Fruit fly (Drosophila melanogaster) whole organism, embryonic: ENCODE results near the gene tw.

Experiments used
- Abd-B ChIP-seq: fragments of 200-800 bp; sonication (Bioruptor generic); optimal IDR thresholded peaks from 2 replicates; lab custom pipeline; 2018; ENCODE audit warnings: missing biosample characterization, mild to moderate bottlenecking, missing genetic modification characterization, moderate library complexity
- BEAF-32 ChIP-seq: fragments of 200-800 bp; sonication (Bioruptor generic); optimal IDR thresholded peaks from 3 replicates; lab custom pipeline; 2017; ENCODE audit warnings: missing biosample characterization, missing genetic modification characterization, mild to moderate bottlenecking, moderate library complexity, missing genetic modification reagents
- CG12659 ChIP-seq: fragments of 200-800 bp; sonication (Bioruptor generic); optimal IDR thresholded peaks from 3 replicates; lab custom pipeline; 2017; ENCODE audit warnings: mild to moderate bottlenecking, missing biosample characterization, missing genetic modification reagents, missing genetic modification characterization
- CG14710 ChIP-seq: fragments of 200-800 bp; sonication (Bioruptor generic); optimal IDR thresholded peaks from 3 replicates; lab custom pipeline; 2019; ENCODE audit warnings: missing biosample characterization, mild to moderate bottlenecking, missing genetic modification characterization, moderate library complexity
- CG15514 ChIP-seq: fragments of 200-800 bp; sonication (Bioruptor generic); optimal IDR thresholded peaks from 3 replicates; lab custom pipeline; 2017; ENCODE audit warnings: missing biosample characterization, missing genetic modification characterization, mild to moderate bottlenecking, moderate library complexity, missing genetic modification reagents
- CG15601 ChIP-seq: fragments of 200-800 bp; sonication (Bioruptor generic); optimal IDR thresholded peaks from 3 replicates; lab custom pipeline; 2019; ENCODE audit warnings: missing biosample characterization, mild to moderate bottlenecking, missing genetic modification characterization, moderate library complexity
- CG17361 ChIP-seq: fragments of 200-800 bp; sonication (Bioruptor generic); IDR thresholded peaks from 3 replicates; pipeline ENCODE4 v1.3.6; 2022; ENCODE audit warnings: missing biosample characterization, missing genetic modification characterization
- CG2116 ChIP-seq: fragments of 200-800 bp; sonication (Bioruptor generic); optimal IDR thresholded peaks from 3 replicates; lab custom pipeline; 2018; ENCODE audit warnings: missing biosample characterization, mild to moderate bottlenecking, missing genetic modification characterization
- CG30020 ChIP-seq: fragments of 200-800 bp; optimal IDR thresholded peaks from 2 replicates; lab custom pipeline; 2019; ENCODE audit warnings: missing biosample characterization, mild to moderate bottlenecking, missing genetic modification characterization, moderate library complexity
- CG3847 ChIP-seq: fragments of 200-800 bp; sonication (Bioruptor generic); IDR thresholded peaks from 2 replicates; pipeline ENCODE4 v1.3.6; 2022; ENCODE audit warnings: missing biosample characterization, missing genetic modification characterization
- CG4360 ChIP-seq: fragments of 200-800 bp; sonication (Bioruptor generic); IDR thresholded peaks from 2 replicates; pipeline ENCODE4 v1.3.6; 2022; ENCODE audit warnings: missing biosample characterization, missing genetic modification characterization
- CG4617 ChIP-seq: fragments of 200-800 bp; sonication (Bioruptor generic); optimal IDR thresholded peaks from 3 replicates; lab custom pipeline; 2016; ENCODE audit warnings: missing biosample characterization, missing genetic modification characterization, borderline replicate concordance
- CG4730 ChIP-seq: fragments of 200-800 bp; sonication (Bioruptor generic); IDR thresholded peaks from 2 replicates; pipeline ENCODE4 v1.3.6; 2022; ENCODE audit warnings: missing biosample characterization, missing genetic modification characterization
- CG5953 ChIP-seq: fragments of 200-800 bp; sonication (Bioruptor generic); IDR thresholded peaks from 2 replicates; pipeline ENCODE4 v1.3.6; 2022; ENCODE audit warnings: missing biosample characterization, missing genetic modification characterization
- CG7928 ChIP-seq: fragments of 200-800 bp; sonication (Bioruptor generic); optimal IDR thresholded peaks from 2 replicates; lab custom pipeline; 2017; ENCODE audit warnings: missing biosample characterization, mild to moderate bottlenecking, missing genetic modification characterization
- CG8290 ChIP-seq, 3 experiments: fragments of 200-800 bp; sonication (Bioruptor generic); optimal IDR thresholded peaks; 2 replicates each; lab custom pipeline; 2016 to 2019; ENCODE audit warnings: missing biosample characterization in 3 of 3, missing genetic modification characterization in 3 of 3, mild to moderate bottlenecking in 2 of 3, moderate library complexity in 1 of 3
- CG9797 ChIP-seq: fragments of 200-800 bp; sonication (Bioruptor generic); optimal IDR thresholded peaks from 3 replicates; lab custom pipeline; 2018; ENCODE audit warnings: missing biosample characterization, mild to moderate bottlenecking, missing genetic modification characterization
- Dll ChIP-seq: fragments of 200-800 bp; sonication (Bioruptor generic); IDR thresholded peaks from 4 replicates; pipeline ENCODE4 v1.3.6; 2022; ENCODE audit warnings: missing biosample characterization, missing genetic modification characterization; ENCODE audit not compliant: partially characterized antibody
- Ets65A ChIP-seq: fragments of 200-800 bp; sonication (Bioruptor generic); peaks from one replicate; lab custom pipeline; 2016; ENCODE audit warnings: missing biosample characterization, missing genetic modification characterization
- Ets97D ChIP-seq: fragments of 200-800 bp; sonication (Bioruptor generic); optimal IDR thresholded peaks from 3 replicates; lab custom pipeline; 2016; ENCODE audit warnings: missing biosample characterization, missing genetic modification characterization
- HmgZ ChIP-seq: fragments of 200-800 bp; sonication (Bioruptor generic); optimal IDR thresholded peaks from 2 replicates; lab custom pipeline; 2018; ENCODE audit warnings: missing biosample characterization, mild to moderate bottlenecking, missing genetic modification characterization
- Kr ChIP-seq: fragments of 200-800 bp; sonication (Bioruptor generic); optimal IDR thresholded peaks from 2 replicates; lab custom pipeline; 2017; ENCODE audit warnings: missing biosample characterization, mild to moderate bottlenecking, missing genetic modification characterization
- Opbp ChIP-seq: fragments of 200-800 bp; sonication (Bioruptor generic); IDR thresholded peaks from 3 replicates; pipeline ENCODE4 v1.3.6; 2022; ENCODE audit warnings: missing biosample characterization, missing genetic modification characterization; ENCODE audit not compliant: partially characterized antibody
- Rfx ChIP-seq: fragments of 200-800 bp; sonication (Bioruptor generic); IDR thresholded peaks from 2 replicates; pipeline ENCODE4 v1.3.6; 2022; ENCODE audit warnings: missing biosample characterization, missing genetic modification characterization
- Sin3A ChIP-seq: fragments of >200 bp; optimal IDR thresholded peaks from 2 replicates; lab custom pipeline; 2018
- ci ChIP-seq: fragments of 200-800 bp; sonication (Bioruptor generic); IDR thresholded peaks from 3 replicates; pipeline ENCODE4 v1.3.6; 2022; ENCODE audit warnings: missing biosample characterization, missing genetic modification characterization
- crc ChIP-seq: fragments of 200-800 bp; sonication (Bioruptor generic); optimal IDR thresholded peaks from 2 replicates; lab custom pipeline; 2016; ENCODE audit warnings: missing biosample characterization, missing genetic modification characterization
- dysf ChIP-seq: fragments of 200-800 bp; sonication (Bioruptor generic); IDR thresholded peaks from 3 replicates; pipeline ENCODE4 v1.3.6; 2022; ENCODE audit warnings: missing biosample characterization, missing genetic modification characterization
- gcm2 ChIP-seq: fragments of 200-800 bp; sonication (Bioruptor generic); optimal IDR thresholded peaks from 2 replicates; lab custom pipeline; 2016; ENCODE audit warnings: missing biosample characterization, missing genetic modification characterization
- hkb ChIP-seq, 2 experiments: fragments of 200-800 bp in 1 of 2; fragments of >200 bp in 1 of 2; sonication (Bioruptor generic) in 1 of 2; IDR thresholded peaks in 1 of 2; optimal IDR thresholded peaks in 1 of 2; 2 replicates each; pipeline versions ENCODE4 v1.3.6 to Lab custom; 2017 to 2022; ENCODE audit warnings: missing biosample characterization in 1 of 2, missing genetic modification characterization in 1 of 2
- lilli ChIP-seq: fragments of 200-800 bp; sonication (Bioruptor generic); optimal IDR thresholded peaks from 3 replicates; lab custom pipeline; 2016; ENCODE audit warnings: missing biosample characterization, missing genetic modification characterization
- mirr ChIP-seq: fragments of 200-800 bp; sonication (Bioruptor generic); optimal IDR thresholded peaks from 3 replicates; lab custom pipeline; 2018; ENCODE audit warnings: missing biosample characterization, mild to moderate bottlenecking, missing genetic modification characterization
- nerfin-1 ChIP-seq: fragments of 200-800 bp; sonication (Bioruptor generic); optimal IDR thresholded peaks from 3 replicates; lab custom pipeline; 2019; ENCODE audit warnings: missing biosample characterization, mild to moderate bottlenecking, missing genetic modification characterization, moderate library complexity
- nom ChIP-seq: fragments of 200-800 bp; sonication (Bioruptor generic); optimal IDR thresholded peaks from 2 replicates; lab custom pipeline; 2017; ENCODE audit warnings: missing biosample characterization, missing genetic modification characterization, mild to moderate bottlenecking, moderate library complexity, missing genetic modification reagents
- org-1 ChIP-seq: fragments of 200-800 bp; sonication (Bioruptor generic); optimal IDR thresholded peaks from 2 replicates; lab custom pipeline; 2017; ENCODE audit warnings: missing biosample characterization, missing genetic modification characterization
- phol ChIP-seq: fragments of 200-800 bp; sonication (Bioruptor generic); optimal IDR thresholded peaks from 3 replicates; lab custom pipeline; 2018; ENCODE audit warnings: missing biosample characterization, mild to moderate bottlenecking, missing genetic modification characterization, moderate library complexity
- ranshi ChIP-seq: fragments of 200-800 bp; sonication (Bioruptor generic); IDR thresholded peaks from 2 replicates; pipeline ENCODE4 v1.3.6; 2022; ENCODE audit warnings: missing biosample characterization, missing genetic modification characterization
- slbo ChIP-seq: fragments of 200-800 bp; sonication (Bioruptor generic); IDR thresholded peaks from 2 replicates; pipeline ENCODE4 v1.3.6; 2022; ENCODE audit warnings: missing biosample characterization, missing genetic modification characterization
- stwl ChIP-seq: fragments of 200-800 bp; sonication (Bioruptor generic); optimal IDR thresholded peaks from 3 replicates; lab custom pipeline; 2018; ENCODE audit warnings: missing biosample characterization, mild to moderate bottlenecking, missing genetic modification characterization, moderate library complexity
- trem ChIP-seq: fragments of 200-800 bp; optimal IDR thresholded peaks from 3 replicates; lab custom pipeline; 2019; ENCODE audit warnings: missing biosample characterization, mild to moderate bottlenecking, missing genetic modification characterization, moderate library complexity
- unpg ChIP-seq: fragments of 200-800 bp; sonication (Bioruptor generic); optimal IDR thresholded peaks from 3 replicates; lab custom pipeline; 2018; ENCODE audit warnings: missing biosample characterization, mild to moderate bottlenecking, missing genetic modification characterization, moderate library complexity
- yki ChIP-seq: fragments of >200 bp; optimal IDR thresholded peaks from 3 replicates; lab custom pipeline; 2018

The tw gene

dm6 chrX:801157-801872 is 16.8 kb downstream of the tw start, which contains the start of gene Rbf (continued):
- TF ChIP-seq CG7928 (GFP tag; lab: Kevin White, UChicago) (peak; percentile 1), CG9797 (GFP tag; lab: Kevin White, UChicago) (peak; percentile 81), CG8290 (GFP tag; optimal IDR thresholded peaks at IDR 0.05; lab: Kevin White, UChicago) (no peak), CG8290 (tag; optimal IDR thresholded peaks at IDR 0.05; lab: Kevin White, UChicago) (peak in 1 of 2 experiments; percentile 16), CG3847 (GFP tag; lab: Robert Waterston, UW) (peak; percentile 68)

- TF ChIP-seq nerfin-1 (no peak), org-1 (GFP tag; lab: Kevin White, UChicago) (no peak), dysf (GFP tag; lab: Robert Waterston, UW) (no peak)
- TF ChIP-seq, all 482 proteins: peak for 0
Observed at dm6 chrX:803370-803769, 18.8 kb downstream of the tw start, which contains the start of gene CG13359. TSS of gene CG13359 (minus strand) at chrX:803470.

- no peak for TF ChIP-seq mirr (GFP tag; lab: Kevin White, UChicago)
- TF ChIP-seq Kr (GFP tag; lab: Kevin White, UChicago): no peak
- TF ChIP-seq Ets65A (GFP tag; lab: Kevin White, UChicago): peak; percentile 42
- no peak for TF ChIP-seq trem (tag; lab: Kevin White, UChicago)
- no peak for TF ChIP-seq unpg (GFP tag; lab: Kevin White, UChicago)
Observed at dm6 chrX:804821-805220, 20.3 kb downstream of the tw start, which contains the start of gene CG13358. TSS of gene CG13358 (minus strand) at chrX:804921.

- TF ChIP-seq lilli: no peak
- TF ChIP-seq trem (tag; lab: Kevin White, UChicago): peak; percentile 9
- TF ChIP-seq CG15514 (GFP tag; lab: Kevin White, UChicago): peak; percentile 43
- 0 out of 2 replicates have a peak, but pooled peaks have one; percentile 8 for TF ChIP-seq Rfx (GFP tag; lab: Robert Waterston, UW)
- TF ChIP-seq crc: no peak
- TF ChIP-seq CG2116: peak; percentile 37
- no peak for TF ChIP-seq CG4730 (GFP tag; lab: Robert Waterston, UW)
- TF ChIP-seq stwl (tag; lab: Kevin White, UChicago): peak; percentile 57
- TF ChIP-seq CG12659 (GFP tag; lab: Kevin White, UChicago): peak; percentile 46
- TF ChIP-seq hkb (optimal IDR thresholded peaks at IDR 0.05; lab: Kevin White, UChicago): no peak
- no peak for TF ChIP-seq hkb (GFP tag; IDR thresholded peaks at IDR 0.05; lab: Robert Waterston, UW)
- TF ChIP-seq ranshi (GFP tag; lab: Robert Waterston, UW): no peak
- peak; percentile 36 for TF ChIP-seq Sin3A
- TF ChIP-seq Abd-B: no peak
- TF ChIP-seq CG4360 (GFP tag; lab: Robert Waterston, UW): peak; percentile 17; the same call in 1 of the 2 replicates
- peak; percentile 93 for TF ChIP-seq Ets97D
- peak; percentile 27 for TF ChIP-seq HmgZ (tag; lab: Kevin White, UChicago)
- TF ChIP-seq CG5953: no peak
- TF ChIP-seq Ets65A (GFP tag; lab: Kevin White, UChicago): peak; percentile 74
- TF ChIP-seq yki (lab: Kevin White, UChicago): no peak
- TF ChIP-seq CG17361 (GFP tag; lab: Robert Waterston, UW): 0 out of 3 replicates have a peak, but pooled peaks have one; percentile 20
- TF ChIP-seq CG30020 (tag; lab: Kevin White, UChicago): peak; percentile 21
- TF ChIP-seq gcm2 (GFP tag; lab: Kevin White, UChicago): no peak
- peak; percentile 40 for TF ChIP-seq CG14710 (tag; lab: Kevin White, UChicago)
- peak; percentile 31 for TF ChIP-seq phol
- peak; percentile 1 for TF ChIP-seq nom
- no peak for TF ChIP-seq org-1 (GFP tag; lab: Kevin White, UChicago)
- 0 out of 4 replicates have a peak, but pooled peaks have one; percentile 30 for TF ChIP-seq Dll (GFP tag; lab: Robert Waterston, UW)
- TF ChIP-seq slbo (GFP tag; lab: Robert Waterston, UW): no peak; the same call in 1 of the 2 replicates
- TF ChIP-seq CG4617 (GFP tag; lab: Kevin White, UChicago): peak; percentile 51
- TF ChIP-seq CG15601 (tag; lab: Kevin White, UChicago): peak; percentile 18
- 0 out of 3 replicates have a peak, but pooled peaks have one; percentile 24 for TF ChIP-seq Opbp (GFP tag; lab: Robert Waterston, UW)
- TF ChIP-seq ci (GFP tag; lab: Robert Waterston, UW): peak; percentile 31; the same call in 1 of the 3 replicates
- peak; percentile 31 for TF ChIP-seq BEAF-32 (GFP tag; lab: Kevin White, UChicago)
Observed at dm6 chrX:805907-806306, 21.4 kb downstream of the tw start, which contains the start of gene Sec22. TSS of gene Sec22 (plus strand) at chrX:806076.
